Worm (Caenorhabditis elegans): ENCODE results near the gene eef-1A.1.

DNA sequence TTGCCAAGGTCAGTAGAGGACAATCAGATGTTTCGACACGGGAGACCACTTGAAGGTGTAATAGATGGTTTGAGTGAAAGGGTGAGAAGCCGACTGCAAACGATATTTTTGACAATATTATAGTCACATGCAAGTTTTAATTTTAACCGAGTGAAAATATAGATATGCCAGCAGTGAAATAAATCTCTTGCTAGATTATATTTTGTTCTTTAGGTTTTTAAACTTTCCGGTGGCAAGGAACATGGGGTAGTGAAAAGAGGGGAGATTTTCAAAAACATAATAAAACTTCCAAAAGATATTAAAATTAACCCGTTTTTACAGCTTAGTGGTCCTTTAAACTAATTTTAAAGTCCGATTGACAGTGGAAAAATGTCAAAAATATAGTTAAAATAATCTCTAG lies 33.8 kb upstream of the eef-1A.1 start, which contains the start of gene C06E8.5:
- no peak for TF ChIP-seq mep-1 (tag; optimal IDR thresholded peaks at IDR 0.05)
- TF ChIP-seq pha-4 (tag; optimal IDR thresholded peaks at IDR 0.05) = no peak
- TF ChIP-seq sem-2 (GFP tag; optimal IDR thresholded peaks at IDR 0.05) = no peak
- TF ChIP-seq ztf-11 (tag; optimal IDR thresholded peaks at IDR 0.05) = no peak
- no peak for TF ChIP-seq sptf-1 (tag; optimal IDR thresholded peaks at IDR 0.05)
- TF ChIP-seq elt-3 (tag; optimal IDR thresholded peaks at IDR 0.05) = no peak
- no peak for TF ChIP-seq lin-32 (GFP tag; optimal IDR thresholded peaks at IDR 0.05)
- no peak for TF ChIP-seq ces-1 (GFP tag; optimal IDR thresholded peaks at IDR 0.05)
